Worm (Caenorhabditis elegans) whole organism, young adult: ENCODE results near the gene eas-1.
A peak's percentile ranks its signal among the peaks of the same experiment; 100 is the strongest.
"Not testable (repeated sequence)": the region's sequence is repeated elsewhere in the genome, so short reads cannot be mapped to it uniquely, and the experiment has no call there.

Experiments
- B0019.2 ChIP-seq: fragments of 200-800 bp; sonication (Bioruptor generic); conservative IDR thresholded peaks from 2 replicates; pipeline ENCODE4 v1.3.6; 2022; ENCODE audit warnings: missing genetic modification reagents, missing genetic modification characterization, missing compliant biosample characterization
- B0336.3 ChIP-seq: fragments of 200-800 bp; sonication (Bioruptor generic); IDR thresholded peaks from 2 replicates; pipeline ENCODE4 v1.3.6; 2022; ENCODE audit warnings: missing genetic modification characterization, missing compliant biosample characterization
- C06A6.2 ChIP-seq: fragments of 200-800 bp; sonication (Bioruptor generic); conservative IDR thresholded peaks from 2 replicates; pipeline ENCODE4 v1.3.6; 2022; ENCODE audit warnings: missing genetic modification characterization, missing compliant biosample characterization
- D2030.7 ChIP-seq: fragments of 200-800 bp; sonication (Bioruptor generic); IDR thresholded peaks from 2 replicates; pipeline ENCODE4 v1.3.6; 2022; ENCODE audit warnings: missing genetic modification reagents, missing genetic modification characterization, missing compliant biosample characterization
- F23B12.7 ChIP-seq: sonication (generic microtip); optimal IDR thresholded peaks from 2 replicates; lab custom pipeline; 2017; ENCODE audit warnings: missing genetic modification characterization, mild to moderate bottlenecking, missing compliant biosample characterization, antibody characterized with exemption, moderate library complexity; ENCODE audit not compliant: insufficient read depth
- F37B4.10 ChIP-seq: fragments of 200-800 bp; sonication (Bioruptor generic); IDR thresholded peaks from 2 replicates; pipeline ENCODE4 v1.3.6; 2022; ENCODE audit warnings: missing genetic modification characterization, missing compliant biosample characterization
- K11D2.4 ChIP-seq: fragments of 200-800 bp; sonication (Bioruptor generic); IDR thresholded peaks from 2 replicates; pipeline ENCODE4 v1.3.6; 2022; ENCODE audit warnings: missing genetic modification reagents, missing genetic modification characterization, missing compliant biosample characterization
- Y53F4B.3 ChIP-seq: fragments of 200-800 bp; sonication (Bioruptor generic); IDR thresholded peaks from 2 replicates; pipeline ENCODE4 v1.3.6; 2022; ENCODE audit warnings: missing genetic modification reagents, missing genetic modification characterization, missing compliant biosample characterization
- Y67H2A.10 ChIP-seq: fragments of 200-800 bp; sonication (Bioruptor generic); conservative IDR thresholded peaks from 2 replicates; pipeline ENCODE4 v1.3.6; 2022; ENCODE audit warnings: missing genetic modification reagents, missing genetic modification characterization, missing compliant biosample characterization
- Y79H2A.3 ChIP-seq: fragments of 200-800 bp; sonication (Bioruptor generic); conservative IDR thresholded peaks from 2 replicates; pipeline ENCODE4 v1.3.6; 2022; ENCODE audit warnings: missing genetic modification reagents, missing genetic modification characterization, missing compliant biosample characterization
- Y95B8A.8 ChIP-seq: fragments of 200-800 bp; sonication (Bioruptor generic); IDR thresholded peaks from 2 replicates; pipeline ENCODE4 v1.3.6; 2022; ENCODE audit warnings: missing genetic modification reagents, missing genetic modification characterization, missing compliant biosample characterization
- aptf-2 ChIP-seq: fragments of 200-800 bp; sonication (Bioruptor generic); conservative IDR thresholded peaks from 2 replicates; pipeline ENCODE4 v1.3.6; 2022; ENCODE audit warnings: missing genetic modification reagents, missing genetic modification characterization, missing compliant biosample characterization
- aptf-3 ChIP-seq: fragments of 200-800 bp; sonication (Bioruptor generic); IDR thresholded peaks from 2 replicates; pipeline ENCODE4 v1.3.6; 2022; ENCODE audit warnings: missing genetic modification characterization, missing compliant biosample characterization
- atf-7 ChIP-seq: sonication (generic microtip); optimal IDR thresholded peaks from 2 replicates; lab custom pipeline; 2017; ENCODE audit warnings: mild to moderate bottlenecking, missing genetic modification characterization, missing compliant biosample characterization
- athp-1 ChIP-seq: sonication (generic microtip); optimal IDR thresholded peaks from 2 replicates; lab custom pipeline; 2017; ENCODE audit warnings: mild to moderate bottlenecking, missing genetic modification characterization, missing compliant biosample characterization
- attf-5 ChIP-seq: fragments of 200-800 bp; sonication (Bioruptor generic); optimal IDR thresholded peaks from 2 replicates; lab custom pipeline; 2018; ENCODE audit warnings: mild to moderate bottlenecking, missing genetic modification characterization, missing compliant biosample characterization
- attf-6 ChIP-seq: fragments of 200-800 bp; sonication (Bioruptor generic); IDR thresholded peaks from 2 replicates; pipeline ENCODE4 v1.3.6; 2022; ENCODE audit warnings: missing genetic modification reagents, missing genetic modification characterization, missing compliant biosample characterization
- bed-2 ChIP-seq: fragments of 200-800 bp; sonication (Bioruptor generic); IDR thresholded peaks from 2 replicates; pipeline ENCODE4 v1.3.6; 2022; ENCODE audit warnings: missing genetic modification reagents, missing genetic modification characterization, missing compliant biosample characterization
- cebp-1 ChIP-seq, 2 experiments: fragments of 200-800 bp in 1 of 2; sonication (Bioruptor generic) in 1 of 2; sonication (generic microtip) in 1 of 2; IDR thresholded peaks in 1 of 2; optimal IDR thresholded peaks in 1 of 2; 2 replicates each; pipeline versions ENCODE4 v1.3.6 to Lab custom; 2017 to 2022; ENCODE audit warnings: missing compliant biosample characterization in 2 of 2, missing genetic modification characterization in 2 of 2, mild to moderate bottlenecking in 1 of 2, missing genetic modification reagents in 1 of 2, moderate library complexity in 1 of 2
- ceh-100 ChIP-seq: fragments of 200-800 bp; sonication (Bioruptor generic); IDR thresholded peaks from 2 replicates; pipeline ENCODE4 v1.3.6; 2022; ENCODE audit warnings: missing genetic modification reagents, missing genetic modification characterization, missing compliant biosample characterization
- ceh-27 ChIP-seq: fragments of 200-800 bp; sonication (Bioruptor generic); optimal IDR thresholded peaks from 2 replicates; lab custom pipeline; 2018; ENCODE audit warnings: mild to moderate bottlenecking, missing genetic modification characterization, moderate library complexity, missing compliant biosample characterization
- ceh-58 ChIP-seq: fragments of 200-800 bp; sonication (Bioruptor generic); IDR thresholded peaks from 2 replicates; pipeline ENCODE4 v1.3.6; 2022; ENCODE audit warnings: missing genetic modification characterization, missing compliant biosample characterization
- die-1 ChIP-seq: sonication (generic microtip); optimal IDR thresholded peaks from 2 replicates; lab custom pipeline; 2016; ENCODE audit warnings: missing genotype, mild to moderate bottlenecking, missing genetic modification characterization, missing compliant biosample characterization
- efl-1 ChIP-seq: fragments of 150-350 bp; optimal IDR thresholded peaks from 2 replicates; lab custom pipeline; 2014; ENCODE audit warnings: missing biosample characterization, missing genetic modification reagents, missing genetic modification characterization
- ekl-4 ChIP-seq: fragments of 200-800 bp; sonication (Bioruptor generic); IDR thresholded peaks from 2 replicates; pipeline ENCODE4 v1.3.6; 2022; ENCODE audit warnings: missing genetic modification reagents, missing genetic modification characterization, missing compliant biosample characterization
- hmg-1.2 ChIP-seq: fragments of 200-800 bp; sonication (Bioruptor generic); IDR thresholded peaks from 2 replicates; pipeline ENCODE4 v1.3.6; 2022; ENCODE audit warnings: missing genetic modification reagents, missing genetic modification characterization, missing compliant biosample characterization
- hmg-20 ChIP-seq: fragments of 200-800 bp; sonication (Bioruptor generic); IDR thresholded peaks from 2 replicates; pipeline ENCODE4 v1.3.6; 2022; ENCODE audit warnings: missing genetic modification reagents, missing genetic modification characterization, missing compliant biosample characterization
- lag-1 ChIP-seq: fragments of 200-800 bp; sonication (Bioruptor generic); IDR thresholded peaks from 2 replicates; pipeline ENCODE4 v1.3.6; 2022; ENCODE audit warnings: missing genetic modification reagents, missing genetic modification characterization, missing compliant biosample characterization
- lin-26 ChIP-seq: fragments of 200-800 bp; sonication (Bioruptor generic); IDR thresholded peaks from 2 replicates; pipeline ENCODE4 v1.3.6; 2022; ENCODE audit warnings: missing genetic modification reagents, missing genetic modification characterization, missing compliant biosample characterization
- lin-35 ChIP-seq, 3 experiments: fragments of 150-350 bp in 2 of 3; sonication (generic microtip) in 1 of 3; optimal IDR thresholded peaks; 2 replicates each; lab custom pipeline; 2014 to 2018; ENCODE audit warnings: missing biosample characterization in 3 of 3, missing genetic modification characterization in 3 of 3, missing genetic modification reagents in 3 of 3
- lin-54 ChIP-seq: fragments of 200-800 bp; sonication (Bioruptor generic); optimal IDR thresholded peaks from 2 replicates; lab custom pipeline; 2018; ENCODE audit warnings: mild to moderate bottlenecking, missing genetic modification characterization, missing compliant biosample characterization
- lsl-1 ChIP-seq: fragments of 200-800 bp; sonication (Bioruptor generic); optimal IDR thresholded peaks from 2 replicates; lab custom pipeline; 2018; ENCODE audit warnings: mild to moderate bottlenecking, missing genetic modification characterization, moderate library complexity, missing compliant biosample characterization
- madf-10 ChIP-seq: sonication (generic microtip); optimal IDR thresholded peaks from 2 replicates; lab custom pipeline; 2016; ENCODE audit warnings: mild to moderate bottlenecking, missing genetic modification characterization, missing compliant biosample characterization
- madf-3 ChIP-seq: fragments of 200-800 bp; sonication (Bioruptor generic); IDR thresholded peaks from 2 replicates; pipeline ENCODE4 v1.3.6; 2022; ENCODE audit warnings: missing genetic modification reagents, missing genetic modification characterization, missing compliant biosample characterization
- madf-6 ChIP-seq: fragments of 200-800 bp; sonication (Bioruptor generic); IDR thresholded peaks from 2 replicates; pipeline ENCODE4 v1.3.6; 2022; ENCODE audit warnings: missing genetic modification reagents, missing genetic modification characterization, missing compliant biosample characterization
- nfyb-1 ChIP-seq: fragments of 200-800 bp; sonication (Bioruptor generic); IDR thresholded peaks from 2 replicates; pipeline ENCODE4 v1.3.6; 2022; ENCODE audit warnings: missing genetic modification reagents, missing genetic modification characterization, missing compliant biosample characterization
- nhr-80 ChIP-seq: sonication (generic microtip); optimal IDR thresholded peaks from 2 replicates; lab custom pipeline; 2016; ENCODE audit warnings: missing genetic modification characterization, missing compliant biosample characterization
- nhr-90 ChIP-seq: sonication (generic microtip); optimal IDR thresholded peaks from 2 replicates; lab custom pipeline; 2016; ENCODE audit warnings: missing genotype, mild to moderate bottlenecking, missing genetic modification characterization, missing compliant biosample characterization
- pbrm-1 ChIP-seq: fragments of 200-800 bp; sonication (Bioruptor generic); IDR thresholded peaks from 2 replicates; pipeline ENCODE4 v1.3.6; 2022; ENCODE audit warnings: missing genetic modification reagents, missing genetic modification characterization, missing compliant biosample characterization
- repo-1 ChIP-seq: sonication (generic microtip); optimal IDR thresholded peaks from 2 replicates; lab custom pipeline; 2017; ENCODE audit warnings: mild to moderate bottlenecking, missing genetic modification characterization, missing compliant biosample characterization
- snpc-1.3 ChIP-seq: sonication (generic microtip); optimal IDR thresholded peaks from 2 replicates; lab custom pipeline; 2017; ENCODE audit warnings: missing genetic modification characterization, mild to moderate bottlenecking, missing compliant biosample characterization, antibody characterized with exemption, moderate library complexity, missing genotype, missing genetic modification reagents; ENCODE audit not compliant: insufficient read depth
- snpc-4 ChIP-seq, 5 experiments: fragments of 150-350 bp in 1 of 5; sonication (generic microtip) in 4 of 5; optimal IDR thresholded peaks; 2 replicates each; lab custom pipeline; 2014 to 2018; ENCODE audit warnings: missing genetic modification characterization in 5 of 5, missing biosample characterization in 3 of 5, antibody characterized with exemption in 2 of 5, mild to moderate bottlenecking in 2 of 5, missing compliant biosample characterization in 2 of 5, missing genotype in 2 of 5, moderate library complexity in 2 of 5, missing genetic modification reagents in 1 of 5
- tbp1 ChIP-seq: fragments of 200-800 bp; sonication (Bioruptor generic); optimal IDR thresholded peaks from 2 replicates; lab custom pipeline; 2018; ENCODE audit warnings: mild to moderate bottlenecking, missing genetic modification characterization, missing compliant biosample characterization
- unc-130 ChIP-seq: sonication (generic microtip); optimal IDR thresholded peaks from 2 replicates; lab custom pipeline; 2016; ENCODE audit warnings: missing genetic modification reagents, missing genetic modification characterization, missing compliant biosample characterization
- zfh-2 ChIP-seq: fragments of 200-800 bp; sonication (Bioruptor generic); conservative IDR thresholded peaks from 2 replicates; pipeline ENCODE4 v1.3.6; 2022; ENCODE audit warnings: missing genetic modification reagents, missing genetic modification characterization, missing compliant biosample characterization

Gene eas-1

ce11 chrII:4701482-4702119 is 38.6 kb upstream of the eas-1 start, which contains the start of gene unc-85 (continued):
- peak; percentile 70 for TF ChIP-seq ceh-27 (GFP tag; lab: Kevin White, UChicago)
- TF ChIP-seq F37B4.10 (GFP tag; lab: Robert Waterston, UW), result 0 out of 2 replicates have a peak, but pooled peaks have one; percentile 69
- peak; percentile 98 for TF ChIP-seq C06A6.2
- peak; percentile 94 for TF ChIP-seq bed-2
- peak; percentile 77 for TF ChIP-seq attf-6 (GFP tag; lab: Robert Waterston, UW)
- TF ChIP-seq attf-5, result peak; percentile 90
- TF ChIP-seq tbp1 (GFP tag; lab: Kevin White, UChicago), result peak; percentile 61
- TF ChIP-seq nhr-90 (tag; lab: Kevin White, UChicago), result peak; percentile 34
- peak; percentile 99 for TF ChIP-seq Y95B8A.8 (GFP tag; lab: Robert Waterston, UW)
- TF ChIP-seq lin-54, result peak; percentile 86
- peak; percentile 88 for TF ChIP-seq K11D2.4
- peak; percentile 57 for TF ChIP-seq nhr-80
- TF ChIP-seq zfh-2 (GFP tag; lab: Robert Waterston, UW), result peak; percentile 78
- peak; percentile 78 for TF ChIP-seq cebp-1 (GFP tag; IDR thresholded peaks at IDR 0.05; lab: Robert Waterston, UW)
- TF ChIP-seq cebp-1 (tag; optimal IDR thresholded peaks at IDR 0.05; lab: Kevin White, UChicago), result peak; percentile 79
- TF ChIP-seq hmg-1.2, result peak; percentile 86
- peak; percentile 77 for TF ChIP-seq aptf-2 (GFP tag; lab: Robert Waterston, UW)
- TF ChIP-seq hmg-20 (GFP tag; lab: Robert Waterston, UW), result peak; percentile 74; the same call in 1 of the 2 replicates
- peak; percentile 79 for TF ChIP-seq lsl-1 (GFP tag; lab: Kevin White, UChicago)
- peak; percentile 93 for TF ChIP-seq pbrm-1 (GFP tag; lab: Robert Waterston, UW)
- TF ChIP-seq Y53F4B.3, result peak; percentile 87
- TF ChIP-seq Y67H2A.10 (GFP tag; lab: Robert Waterston, UW), result peak; percentile 91
- peak; percentile 98 for TF ChIP-seq B0019.2 (GFP tag; lab: Robert Waterston, UW)
- peak; percentile 79 for TF ChIP-seq lin-26 (GFP tag; lab: Robert Waterston, UW)
- TF ChIP-seq snpc-4 (GFP tag; optimal IDR thresholded peaks at IDR 0.05; lab: Kevin White, UChicago), result not testable (repeated sequence)
- peak; percentile 20 to 66 (median 58) for TF ChIP-seq snpc-4 (tag; optimal IDR thresholded peaks at IDR 0.05; lab: Kevin White, UChicago)
- TF ChIP-seq athp-1 (tag; lab: Kevin White, UChicago), result peak; percentile 46
- peak; percentile 89 for TF ChIP-seq Y79H2A.3 (GFP tag; lab: Robert Waterston, UW)
- TF ChIP-seq ekl-4 (GFP tag; lab: Robert Waterston, UW), result peak; percentile 97

DNA sequence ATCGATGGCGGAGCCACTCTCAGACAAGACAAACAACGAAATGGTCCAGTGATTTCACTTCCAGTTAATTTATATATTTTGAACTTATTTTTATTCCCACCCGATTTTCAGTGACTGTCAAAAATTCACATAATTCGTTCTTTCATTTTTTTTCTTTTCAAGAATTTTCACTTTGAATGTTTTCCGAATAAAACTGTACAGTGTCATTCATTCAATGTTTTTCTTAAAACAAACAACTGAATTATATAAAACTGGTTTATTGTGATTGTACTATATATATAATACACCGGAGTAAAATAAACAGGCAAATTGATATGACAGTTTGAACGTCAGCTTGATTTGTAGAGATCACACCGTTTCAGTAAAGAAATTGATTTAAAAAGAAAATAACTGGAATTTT is 37.2 kb upstream of the eas-1 start:
- peak in 1 of 3 experiments; percentile 36 for TF ChIP-seq lin-35 (GFP tag; optimal IDR thresholded peaks at IDR 0.05; lab: Kevin White, UChicago)
- 0 out of 2 replicates have a peak, but pooled peaks have one; percentile 28 for TF ChIP-seq nfyb-1 (GFP tag; lab: Robert Waterston, UW)
- peak; percentile 10 for TF ChIP-seq die-1 (tag; lab: Kevin White, UChicago)
- peak; percentile 19 for TF ChIP-seq F23B12.7 (tag; lab: Kevin White, UChicago)
- TF ChIP-seq D2030.7, result peak; percentile 57
- TF ChIP-seq madf-6 (GFP tag; lab: Robert Waterston, UW), result peak; percentile 78
- TF ChIP-seq madf-10, result no peak
- TF ChIP-seq ceh-58 (GFP tag; lab: Robert Waterston, UW), result no peak
- TF ChIP-seq lsl-1 (GFP tag; lab: Kevin White, UChicago), result peak; percentile 55
- peak; percentile 74 for TF ChIP-seq ekl-4 (GFP tag; lab: Robert Waterston, UW)
- TF ChIP-seq lag-1 (GFP tag; lab: Robert Waterston, UW), result no peak
- peak; percentile 6 for TF ChIP-seq tbp1 (GFP tag; lab: Kevin White, UChicago)
- peak; percentile 70; the same call in 1 of the 2 replicates for TF ChIP-seq B0336.3
- peak; percentile 39 for TF ChIP-seq efl-1 (GFP tag; lab: Kevin White, UChicago)
- TF ChIP-seq snpc-4 (GFP tag; optimal IDR thresholded peaks at IDR 0.05; lab: Kevin White, UChicago), result no peak
- no peak for TF ChIP-seq snpc-4 (tag; optimal IDR thresholded peaks at IDR 0.05; lab: Kevin White, UChicago)
- no peak for TF ChIP-seq aptf-3 (GFP tag; lab: Robert Waterston, UW)
- peak; percentile 53 for TF ChIP-seq repo-1 (tag; lab: Kevin White, UChicago)
- peak; percentile 46 for TF ChIP-seq snpc-1.3
- peak; percentile 66 for TF ChIP-seq unc-130 (GFP tag; lab: Kevin White, UChicago)
- peak; percentile 76 for TF ChIP-seq madf-3 (GFP tag; lab: Robert Waterston, UW)
- peak; percentile 11 for TF ChIP-seq atf-7 (tag; lab: Kevin White, UChicago)
- TF ChIP-seq lin-54, result peak; percentile 58
- TF ChIP-seq ceh-100 (GFP tag; lab: Robert Waterston, UW), result no peak; the same call in 1 of the 2 replicates
